Fruit fly (Drosophila melanogaster) whole organism, wandering third instar larva: ENCODE data around the gene SelR.

Source experiments
- Abd-B ChIP-seq: fragments of >200 bp; optimal IDR thresholded peaks from 2 replicates; lab custom pipeline; 2017; ENCODE audit warnings: missing biosample characterization, missing genetic modification characterization
- CG9705 ChIP-seq: fragments of 200-800 bp; sonication (Bioruptor generic); optimal IDR thresholded peaks from 2 replicates; lab custom pipeline; 2018; ENCODE audit warnings: missing biosample characterization, mild to moderate bottlenecking, missing genetic modification characterization
- CrebA ChIP-seq: fragments of 200-800 bp; sonication (Bioruptor generic); optimal IDR thresholded peaks from 2 replicates; lab custom pipeline; 2016; ENCODE audit warnings: missing biosample characterization, mild to moderate bottlenecking, missing genetic modification characterization, borderline replicate concordance
- Dif ChIP-seq: fragments of 200-275, 200-300 bp; sonication (Bioruptor generic); optimal IDR thresholded peaks from 2 replicates; lab custom pipeline; 2018; ENCODE audit warnings: missing biosample characterization, missing genetic modification characterization; ENCODE audit not compliant: partially characterized antibody
- GATAd ChIP-seq: sonication (Bioruptor generic); optimal IDR thresholded peaks from 2 replicates; lab custom pipeline; 2016; ENCODE audit warnings: missing biosample characterization, missing genetic modification characterization
- HLH106 ChIP-seq: fragments of 200-800 bp; optimal IDR thresholded peaks from 3 replicates; lab custom pipeline; 2019; ENCODE audit warnings: missing biosample characterization, mild to moderate bottlenecking, missing genetic modification characterization, moderate library complexity
- Hnf4 ChIP-seq: fragments of 200-800 bp; sonication (Bioruptor generic); optimal IDR thresholded peaks from 2 replicates; lab custom pipeline; 2016; ENCODE audit warnings: missing biosample characterization, mild to moderate bottlenecking, missing genetic modification characterization
- Hr78 ChIP-seq: fragments of >200 bp; optimal IDR thresholded peaks from 2 replicates; lab custom pipeline; 2017; ENCODE audit warnings: missing biosample characterization, missing genetic modification characterization
- Hr83 ChIP-seq: fragments of 200-300 bp; sonication (Bioruptor generic); optimal IDR thresholded peaks from 2 replicates; lab custom pipeline; 2016; ENCODE audit warnings: missing biosample characterization, mild to moderate bottlenecking, missing genetic modification characterization, moderate library complexity; ENCODE audit not compliant: poor library complexity, severe bottlenecking
- Jra ChIP-seq: sonication (Bioruptor generic); optimal IDR thresholded peaks from 2 replicates; lab custom pipeline; 2016; ENCODE audit warnings: missing biosample characterization, missing genetic modification characterization
- Mio ChIP-seq: sonication (Bioruptor generic); optimal IDR thresholded peaks from 2 replicates; lab custom pipeline; 2016; ENCODE audit warnings: missing biosample characterization, missing genetic modification characterization
- Myc ChIP-seq: fragments of >200 bp; optimal IDR thresholded peaks from 2 replicates; lab custom pipeline; 2017
- N ChIP-seq: fragments of >200 bp; optimal IDR thresholded peaks from 2 replicates; lab custom pipeline; 2018; ENCODE audit warnings: missing biosample characterization, missing external identifiers, missing genetic modification characterization
- OdsH ChIP-seq: fragments of 200-800 bp; sonication (Bioruptor generic); optimal IDR thresholded peaks from 2 replicates; lab custom pipeline; 2016; ENCODE audit warnings: missing biosample characterization, mild to moderate bottlenecking, missing genetic modification characterization
- Rel ChIP-seq, 2 experiments: fragments of 200-800 bp; sonication (Bioruptor generic) in 1 of 2; optimal IDR thresholded peaks; 2 replicates in 1 of 2; 3 replicates in 1 of 2; lab custom pipeline; 2016 to 2019; ENCODE audit warnings: mild to moderate bottlenecking in 2 of 2, missing biosample characterization in 2 of 2, missing genetic modification characterization in 2 of 2, moderate library complexity in 1 of 2
- Sp1 ChIP-seq: fragments of 200-800 bp; sonication (Bioruptor generic); optimal IDR thresholded peaks from 3 replicates; lab custom pipeline; 2019; ENCODE audit warnings: missing biosample characterization, mild to moderate bottlenecking, missing genetic modification characterization, moderate library complexity
- Vsx2 ChIP-seq: fragments of 200-300, 225-300 bp; sonication (Bioruptor generic); optimal IDR thresholded peaks from 2 replicates; lab custom pipeline; 2018; ENCODE audit warnings: missing biosample characterization, missing genetic modification characterization; ENCODE audit not compliant: partially characterized antibody
- br ChIP-seq: fragments of 200-800 bp; sonication (Bioruptor generic); optimal IDR thresholded peaks from 2 replicates; lab custom pipeline; 2016; ENCODE audit warnings: missing biosample characterization, missing genetic modification characterization
- brk ChIP-seq: fragments of 200-800 bp; sonication (Bioruptor generic); optimal IDR thresholded peaks from 2 replicates; lab custom pipeline; 2016; ENCODE audit warnings: missing biosample characterization, mild to moderate bottlenecking, missing genetic modification characterization
- dl ChIP-seq, 2 experiments: fragments of 175-275, 200-275 bp in 1 of 2; fragments of 200-275 bp in 1 of 2; sonication (Bioruptor generic); optimal IDR thresholded peaks; lab custom pipeline; 2018; ENCODE audit warnings: mild to moderate bottlenecking in 2 of 2, missing biosample characterization in 2 of 2, missing genetic modification characterization in 2 of 2, moderate library complexity in 2 of 2; ENCODE audit not compliant: partially characterized antibody in 2 of 2, insufficient read depth in 1 of 2
- dmrt93B ChIP-seq: fragments of 200-800 bp; sonication (Bioruptor generic); optimal IDR thresholded peaks from 2 replicates; lab custom pipeline; 2018; ENCODE audit warnings: missing biosample characterization, mild to moderate bottlenecking, missing genetic modification characterization
- dsf ChIP-seq: sonication (Bioruptor generic); optimal IDR thresholded peaks from 2 replicates; lab custom pipeline; 2016; ENCODE audit warnings: missing biosample characterization, missing genetic modification characterization, borderline replicate concordance
- ey ChIP-seq: fragments of 200-800 bp; sonication (Bioruptor generic); optimal IDR thresholded peaks from 2 replicates; lab custom pipeline; 2016; ENCODE audit warnings: missing biosample characterization, missing genetic modification characterization
- foxo ChIP-seq, 2 experiments: fragments of 200-800 bp; sonication (Bioruptor generic); optimal IDR thresholded peaks; 2 replicates in 1 of 2; 3 replicates in 1 of 2; lab custom pipeline; 2016 to 2017; ENCODE audit warnings: missing biosample characterization in 2 of 2, missing genetic modification characterization in 2 of 2
- fru ChIP-seq: fragments of 200-800 bp; sonication (Bioruptor generic); optimal IDR thresholded peaks from 3 replicates; lab custom pipeline; 2016; ENCODE audit warnings: missing biosample characterization, mild to moderate bottlenecking, missing genetic modification characterization
- h ChIP-seq: fragments of 200-800 bp; sonication (Bioruptor generic); optimal IDR thresholded peaks from 3 replicates; lab custom pipeline; 2016; ENCODE audit warnings: missing biosample characterization, mild to moderate bottlenecking, missing genetic modification characterization
- jim ChIP-seq: fragments of 175-275, 200-325 bp; sonication (Bioruptor generic); optimal IDR thresholded peaks from 2 replicates; lab custom pipeline; 2016; ENCODE audit warnings: missing biosample characterization, mild to moderate bottlenecking, missing genetic modification characterization
- lola ChIP-seq: fragments of >200 bp; optimal IDR thresholded peaks from 2 replicates; lab custom pipeline; 2017; ENCODE audit warnings: missing biosample characterization, missing genetic modification characterization
- pan ChIP-seq: fragments of >200 bp; optimal IDR thresholded peaks from 2 replicates; lab custom pipeline; 2017
- psq ChIP-seq: fragments of 200-800 bp; sonication (Bioruptor generic); optimal IDR thresholded peaks from 3 replicates; lab custom pipeline; 2017; ENCODE audit warnings: missing biosample characterization, mild to moderate bottlenecking, missing genetic modification characterization, moderate library complexity
- rgr ChIP-seq: fragments of 200-800 bp; sonication (Bioruptor generic); optimal IDR thresholded peaks from 3 replicates; lab custom pipeline; 2016; ENCODE audit warnings: missing biosample characterization, mild to moderate bottlenecking, missing genetic modification characterization
- sage ChIP-seq: fragments of 200-800 bp; sonication (Bioruptor generic); optimal IDR thresholded peaks from 2 replicates; lab custom pipeline; 2016; ENCODE audit warnings: missing biosample characterization, mild to moderate bottlenecking, missing genetic modification characterization
- sv ChIP-seq: fragments of 200-800 bp; sonication (Bioruptor generic); optimal IDR thresholded peaks from 3 replicates; lab custom pipeline; 2016; ENCODE audit warnings: missing biosample characterization, missing genetic modification characterization
- tai ChIP-seq: sonication (Bioruptor generic); optimal IDR thresholded peaks from 2 replicates; lab custom pipeline; 2016; ENCODE audit warnings: missing biosample characterization, missing genetic modification characterization
- usp ChIP-seq: fragments of >200 bp; optimal IDR thresholded peaks from 2 replicates; lab custom pipeline; 2017; ENCODE audit warnings: missing biosample characterization, missing genetic modification characterization
- woc ChIP-seq: sonication (Bioruptor generic); optimal IDR thresholded peaks from 2 replicates; lab custom pipeline; 2016; ENCODE audit warnings: missing biosample characterization, mild to moderate bottlenecking, missing genetic modification characterization

Gene SelR

dm6 chr3R:10854243-10854874 is 14.1 kb downstream of the SelR start, which contains the start of the genes CG6567 and CG4511:
Gene CG6567, minus strand, starts transcription at chr3R:10854451.
Gene CG4511, plus strand, starts transcription at chr3R:10854501.
- no peak for TF ChIP-seq Vsx2 (GFP tag; lab: Kevin White, UChicago)
- no peak for TF ChIP-seq tai
- no peak for TF ChIP-seq Mio (GFP tag; lab: Kevin White, UChicago)
- TF ChIP-seq fru (GFP tag; lab: Kevin White, UChicago) = no peak
- no peak for TF ChIP-seq psq
- TF ChIP-seq Hr83 (GFP tag; lab: Kevin White, UChicago) = no peak
- no peak for TF ChIP-seq usp (GFP tag; lab: Kevin White, UChicago)
- TF ChIP-seq pan (lab: Kevin White, UChicago) = no peak
- TF ChIP-seq Hr78 (GFP tag; lab: Kevin White, UChicago) = no peak
- no peak for TF ChIP-seq HLH106 (tag; lab: Kevin White, UChicago)
- TF ChIP-seq brk (GFP tag; lab: Kevin White, UChicago) = no peak
- no peak for TF ChIP-seq Myc (lab: Kevin White, UChicago)
- no peak for TF ChIP-seq woc
- TF ChIP-seq ey = no peak
- TF ChIP-seq Hnf4 = no peak

DNA sequence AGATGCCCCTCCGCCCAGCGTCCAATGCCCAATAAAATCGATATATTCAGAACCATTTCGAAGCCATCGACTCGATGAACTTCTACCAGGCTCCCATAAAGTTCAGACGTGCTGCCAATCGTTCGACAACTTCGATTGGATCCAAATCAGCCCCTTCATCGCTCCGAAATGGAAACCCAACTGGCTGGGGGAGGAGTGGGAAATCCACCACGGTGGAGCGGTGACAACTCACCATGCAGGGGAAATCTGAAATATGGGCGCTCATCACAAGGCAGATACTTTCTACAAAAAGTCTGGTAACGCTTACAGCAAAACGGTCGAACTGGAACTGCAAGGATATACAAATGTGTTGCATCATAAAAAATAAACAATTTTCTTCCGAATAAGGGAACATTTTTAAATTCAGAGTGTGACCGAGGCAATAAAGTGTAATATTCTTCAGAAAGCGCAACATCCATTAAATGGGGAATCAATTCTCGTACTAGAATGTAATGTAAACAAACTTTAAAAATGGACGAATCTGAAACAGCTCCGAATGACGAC is 16.1 kb downstream of the SelR start, which contains the start of gene CG4565:
Gene CG4565 (plus strand): TSS at position 493 of the 543 bp plus-strand sequence.
- TF ChIP-seq dsf (GFP tag; lab: Kevin White, UChicago) (no peak), Abd-B (GFP tag; lab: Kevin White, UChicago) (no peak), Hnf4 (no peak), Hr83 (GFP tag; lab: Kevin White, UChicago) (no peak), tai (no peak), h (no peak), Dif (GFP tag; lab: Kevin White, UChicago) (peak; percentile 44), Vsx2 (GFP tag; lab: Kevin White, UChicago) (peak; percentile 64), GATAd (GFP tag; lab: Kevin White, UChicago) (no peak), N (GFP tag; lab: Kevin White, UChicago) (no peak), fru (GFP tag; lab: Kevin White, UChicago) (no peak), dmrt93B (GFP tag; lab: Kevin White, UChicago) (no peak), OdsH (GFP tag; lab: Kevin White, UChicago) (no peak), Hr78 (GFP tag; lab: Kevin White, UChicago) (no peak), pan (lab: Kevin White, UChicago) (no peak), Myc (lab: Kevin White, UChicago) (peak; percentile 67), sv (GFP tag; lab: Kevin White, UChicago) (no peak), Jra (no peak)

- TF ChIP-seq usp (GFP tag; lab: Kevin White, UChicago) (no peak), Mio (GFP tag; lab: Kevin White, UChicago) (no peak), CG9705 (GFP tag; lab: Kevin White, UChicago) (no peak), psq (no peak), dmrt93B (GFP tag; lab: Kevin White, UChicago) (no peak), Myc (lab: Kevin White, UChicago) (no peak), lola (GFP tag; lab: Kevin White, UChicago) (no peak), Hr78 (GFP tag; lab: Kevin White, UChicago) (no peak), CrebA (GFP tag; lab: Kevin White, UChicago) (no peak), fru (GFP tag; lab: Kevin White, UChicago) (no peak), OdsH (GFP tag; lab: Kevin White, UChicago) (no peak), Hnf4 (no peak), rgr (no peak), dsf (GFP tag; lab: Kevin White, UChicago) (no peak), Jra (no peak), sage (GFP tag; lab: Kevin White, UChicago) (no peak), dl (GFP tag; optimal IDR thresholded peaks at IDR 0.05; lab: Kevin White, UChicago; ENCODE audit: insufficient read depth in 1 of 2, partially characterized antibody in 2 of 2) (no peak)
Observed at dm6 chr3R:10850636-10851035, 17.8 kb downstream of the SelR start.

DNA sequence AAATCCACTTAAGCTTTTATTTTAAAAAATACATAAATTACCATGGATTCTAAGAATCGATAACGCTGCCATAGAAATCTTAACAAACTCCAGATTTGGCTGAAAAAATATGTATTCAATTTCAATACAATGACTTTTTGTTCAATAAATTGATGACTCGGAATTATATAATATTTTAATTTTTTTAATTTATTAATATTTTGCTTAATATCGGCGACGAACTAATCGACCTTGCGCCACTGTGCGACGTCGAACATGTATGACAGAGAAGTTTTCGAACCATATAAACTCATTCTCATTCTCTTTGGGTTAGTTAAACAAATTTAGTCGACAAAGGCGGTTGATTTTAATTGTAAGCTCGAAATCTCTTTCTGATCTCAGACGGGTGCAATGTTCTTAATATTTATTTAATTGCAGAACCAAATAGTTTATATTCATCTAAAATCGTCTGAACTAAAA is 18.9 kb downstream of the SelR start, which contains the start of gene CG42394:
Gene CG42394 (plus strand): TSS at position 311 of the 459 bp plus-strand sequence.
- TF ChIP-seq usp (GFP tag; lab: Kevin White, UChicago) (no peak), ey (peak; percentile 70), Mio (GFP tag; lab: Kevin White, UChicago) (no peak), h (peak; percentile 90), sv (GFP tag; lab: Kevin White, UChicago) (peak; percentile 87), foxo (GFP tag; optimal IDR thresholded peaks at IDR 0.05; lab: Kevin White, UChicago) (peak in 1 of 2 experiments; percentile 93), jim (no peak), N (GFP tag; lab: Kevin White, UChicago) (no peak), Hr83 (GFP tag; lab: Kevin White, UChicago) (peak; percentile 66), Rel (GFP tag; optimal IDR thresholded peaks at IDR 0.05; lab: Kevin White, UChicago) (peak; percentile 77), Rel (tag; optimal IDR thresholded peaks at IDR 0.05; lab: Kevin White, UChicago) (peak; percentile 55), brk (GFP tag; lab: Kevin White, UChicago) (peak; percentile 77), Sp1 (GFP tag; lab: Kevin White, UChicago) (peak; percentile 92), rgr (peak; percentile 90), dmrt93B (GFP tag; lab: Kevin White, UChicago) (peak; percentile 87), CG9705 (GFP tag; lab: Kevin White, UChicago) (peak; percentile 70), psq (peak; percentile 81), HLH106 (tag; lab: Kevin White, UChicago) (peak; percentile 93), Vsx2 (GFP tag; lab: Kevin White, UChicago) (no peak), br (GFP tag; lab: Kevin White, UChicago) (peak; percentile 72), woc (peak; percentile 58), Hnf4 (peak; percentile 68), GATAd (GFP tag; lab: Kevin White, UChicago) (no peak), fru (GFP tag; lab: Kevin White, UChicago) (peak; percentile 90), OdsH (GFP tag; lab: Kevin White, UChicago) (peak; percentile 88)
